Worm (Caenorhabditis elegans): ENCODE measurements around the gene AH10.2.
A peak's percentile ranks its signal among the peaks of the same experiment; 100 is the strongest.

The AH10.2 gene

DNA sequence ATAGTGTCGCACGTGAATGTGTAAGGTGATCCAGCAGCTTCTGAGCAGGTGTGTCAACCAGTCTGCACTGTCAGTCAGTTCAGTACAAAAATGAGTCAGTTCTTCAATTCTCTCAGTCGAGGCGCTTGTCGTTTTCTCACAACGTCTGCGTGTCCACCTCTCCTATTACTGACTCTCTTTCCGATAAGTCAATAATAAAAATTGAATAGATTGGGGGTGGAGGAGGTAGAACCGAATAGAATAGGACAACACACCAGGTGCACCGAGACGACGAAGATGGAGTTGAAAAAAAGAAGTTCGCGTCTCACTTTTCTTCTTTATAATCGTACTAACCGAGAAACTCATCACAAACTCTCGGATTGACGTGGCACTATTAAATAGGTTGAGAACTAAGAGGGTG is 28.7 kb upstream of the AH10.2 start (continued):
- TF ChIP-seq nhr-80 (tag; optimal IDR thresholded peaks at IDR 0.05) (peak; percentile 72), madf-10 (tag; optimal IDR thresholded peaks at IDR 0.05) (no peak), egrh-3 (GFP tag; IDR thresholded peaks at IDR 0.05) (no peak), ztf-22 (GFP tag; optimal IDR thresholded peaks at IDR 0.05) (no peak)

DNA sequence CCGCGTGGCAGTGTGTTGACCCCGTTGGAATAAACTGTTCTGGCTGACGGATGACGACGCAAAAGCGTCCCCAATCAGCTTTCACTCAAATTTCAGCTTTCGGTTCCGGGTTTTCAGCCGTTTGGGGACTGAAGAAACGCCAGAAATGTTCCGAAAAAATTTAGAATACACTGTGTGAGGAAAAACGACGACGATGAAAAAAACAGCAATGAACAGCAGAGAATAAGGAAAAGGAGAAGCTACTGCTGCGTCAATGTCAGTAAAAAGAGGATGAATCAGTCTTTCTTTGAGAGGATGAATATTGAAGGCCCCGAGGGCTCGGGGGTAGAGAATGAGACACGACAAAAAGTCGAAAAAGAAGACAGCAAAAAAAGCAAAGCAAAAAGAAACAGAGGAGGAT is 27.7 kb upstream of the AH10.2 start:
- TF ChIP-seq unc-130 (GFP tag; optimal IDR thresholded peaks at IDR 0.05) (no peak), mcd-1 (GFP tag; IDR thresholded peaks at IDR 0.05) (no peak), nhr-90 (tag; optimal IDR thresholded peaks at IDR 0.05) (no peak), Y53F4B.3 (GFP tag; IDR thresholded peaks at IDR 0.05) (no peak), Y67H2A.10 (GFP tag; conservative IDR thresholded peaks at IDR 0.05) (no peak), ceh-27 (GFP tag; optimal IDR thresholded peaks at IDR 0.05) (no peak), F39B2.1 (GFP tag; IDR thresholded peaks at IDR 0.05) (no peak), lin-35 (GFP tag; optimal IDR thresholded peaks at IDR 0.05) (no peak), ekl-4 (GFP tag; IDR thresholded peaks at IDR 0.05) (no peak), cebp-2 (GFP tag; IDR thresholded peaks at IDR 0.05) (no peak), atf-7 (tag; optimal IDR thresholded peaks at IDR 0.05) (no peak), hlh-26 (GFP tag; conservative IDR thresholded peaks at IDR 0.05) (no peak), lin-26 (GFP tag; IDR thresholded peaks at IDR 0.05) (no peak), nfyb-1 (GFP tag; IDR thresholded peaks at IDR 0.05) (no peak), mes-4 (tag; optimal IDR thresholded peaks at IDR 0.05) (no peak), madf-10 (tag; optimal IDR thresholded peaks at IDR 0.05) (no peak), lag-1 (GFP tag; IDR thresholded peaks at IDR 0.05) (no peak)

DNA sequence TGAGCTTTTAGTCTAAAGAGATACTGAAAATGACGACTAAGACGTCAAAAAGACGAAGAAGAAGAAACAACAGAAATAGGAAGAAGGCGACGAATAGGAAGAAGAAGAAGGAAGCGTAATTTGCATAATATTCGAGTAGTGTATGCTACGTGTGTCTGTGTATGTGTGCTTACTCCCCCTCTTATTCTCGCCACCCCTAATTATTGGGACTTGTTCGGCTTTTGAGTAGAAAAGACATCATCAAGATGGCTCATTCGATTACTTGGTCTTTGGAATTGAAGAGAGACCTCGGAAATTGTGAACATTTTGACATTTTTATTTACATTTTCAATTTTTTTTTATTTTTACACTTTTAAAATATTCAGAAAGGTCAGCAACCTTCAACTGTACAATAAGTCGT is 26.3 kb upstream of the AH10.2 start:
- TF ChIP-seq chd-7 (tag; optimal IDR thresholded peaks at IDR 0.05) (no peak), ztf-18 (tag; optimal IDR thresholded peaks at IDR 0.05) (no peak), F23B12.7 (tag; optimal IDR thresholded peaks at IDR 0.05; ENCODE audit: insufficient read depth) (no peak), C06A6.2 (GFP tag; conservative IDR thresholded peaks at IDR 0.05) (no peak), ceh-100 (GFP tag; IDR thresholded peaks at IDR 0.05) (no peak), Y56A3A.18 (GFP tag; IDR thresholded peaks at IDR 0.05) (no peak)

DNA sequence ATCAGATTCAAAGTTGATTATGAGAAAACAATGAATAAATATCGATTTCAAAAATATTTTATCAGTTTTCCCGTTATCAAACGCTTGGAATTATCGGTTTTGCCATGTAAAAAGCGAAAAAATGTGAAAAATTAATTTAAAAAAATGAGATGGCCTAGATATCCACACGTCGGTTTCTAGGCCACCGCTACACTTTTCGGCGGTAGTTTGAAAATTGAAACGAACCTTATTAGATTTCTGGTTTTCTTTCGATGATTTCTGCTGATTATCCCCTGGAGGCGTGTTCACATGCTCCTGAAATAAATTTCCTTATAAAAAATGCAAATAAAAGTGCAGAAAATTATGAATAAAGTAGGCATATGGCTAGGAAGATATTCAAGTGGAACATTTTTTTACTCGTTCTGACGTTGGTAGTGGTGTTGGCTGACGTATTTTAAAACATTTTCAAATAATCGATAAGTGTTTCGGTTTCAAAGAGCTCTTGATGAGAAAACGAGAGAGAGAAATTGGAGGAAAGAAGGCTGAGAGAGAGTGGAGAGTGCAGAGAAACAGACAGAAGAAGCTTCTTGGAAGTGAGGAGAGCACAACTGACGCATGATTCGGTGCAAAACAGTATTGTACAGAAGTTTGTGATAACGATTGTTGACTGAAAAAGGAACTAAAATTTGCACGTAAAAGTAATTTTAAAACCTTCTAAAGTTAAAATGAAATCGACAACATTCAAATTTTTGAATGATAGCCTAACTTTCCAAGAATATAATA is 23.4 kb upstream of the AH10.2 start:
- TF ChIP-seq lsl-1 (GFP tag; optimal IDR thresholded peaks at IDR 0.05) (peak; percentile 17), F33H1.4 (GFP tag; IDR thresholded peaks at IDR 0.05) (no peak), mxl-1 (tag; optimal IDR thresholded peaks at IDR 0.05) (no peak), hmg-1.2 (GFP tag; IDR thresholded peaks at IDR 0.05) (0 out of 2 replicates have a peak, but pooled peaks have one; percentile 17), lin-54 (GFP tag; optimal IDR thresholded peaks at IDR 0.05) (peak; percentile 65), dpl-1 (GFP tag; optimal IDR thresholded peaks at IDR 0.05) (peak; percentile 4), Y95B8A.8 (GFP tag; IDR thresholded peaks at IDR 0.05) (no peak)
